Worm (Caenorhabditis elegans): ENCODE measurements around the gene K12H6.2.

ce11 chrII:2859873-2860821, 44.8 kb upstream of the K12H6.2 start:
- TF ChIP-seq dpl-1 (GFP tag; optimal IDR thresholded peaks at IDR 0.05), result no peak
- no peak for TF ChIP-seq nhr-237 (tag; optimal IDR thresholded peaks at IDR 0.05)
- no peak for TF ChIP-seq aly-2 (tag; optimal IDR thresholded peaks at IDR 0.05)
